Fruit fly (Drosophila melanogaster) whole organism, wandering third instar larva: ENCODE data around the gene Cyp4ae1.
A peak's percentile ranks its signal among the peaks of the same experiment; 100 is the strongest.

Experiments
- Abd-B ChIP-seq: fragments of >200 bp; optimal IDR thresholded peaks from 2 replicates; lab custom pipeline; 2017; ENCODE audit warnings: missing biosample characterization, missing genetic modification characterization
- CG32264 ChIP-seq: fragments of 200-800 bp; sonication (Bioruptor generic); optimal IDR thresholded peaks from 2 replicates; lab custom pipeline; 2016; ENCODE audit warnings: missing biosample characterization, missing genetic modification characterization
- CG9705 ChIP-seq: fragments of 200-800 bp; sonication (Bioruptor generic); optimal IDR thresholded peaks from 2 replicates; lab custom pipeline; 2018; ENCODE audit warnings: missing biosample characterization, mild to moderate bottlenecking, missing genetic modification characterization
- CrebA ChIP-seq: fragments of 200-800 bp; sonication (Bioruptor generic); optimal IDR thresholded peaks from 2 replicates; lab custom pipeline; 2016; ENCODE audit warnings: missing biosample characterization, mild to moderate bottlenecking, missing genetic modification characterization, borderline replicate concordance
- Dfd ChIP-seq: fragments of >200 bp; optimal IDR thresholded peaks from 2 replicates; lab custom pipeline; 2017; ENCODE audit warnings: missing biosample characterization, missing genetic modification characterization
- Dif ChIP-seq: fragments of 200-275, 200-300 bp; sonication (Bioruptor generic); optimal IDR thresholded peaks from 2 replicates; lab custom pipeline; 2018; ENCODE audit warnings: missing biosample characterization, missing genetic modification characterization; ENCODE audit not compliant: partially characterized antibody
- GATAd ChIP-seq: sonication (Bioruptor generic); optimal IDR thresholded peaks from 2 replicates; lab custom pipeline; 2016; ENCODE audit warnings: missing biosample characterization, missing genetic modification characterization
- HLH106 ChIP-seq: fragments of 200-800 bp; optimal IDR thresholded peaks from 3 replicates; lab custom pipeline; 2019; ENCODE audit warnings: missing biosample characterization, mild to moderate bottlenecking, missing genetic modification characterization, moderate library complexity
- Hnf4 ChIP-seq: fragments of 200-800 bp; sonication (Bioruptor generic); optimal IDR thresholded peaks from 2 replicates; lab custom pipeline; 2016; ENCODE audit warnings: missing biosample characterization, mild to moderate bottlenecking, missing genetic modification characterization
- Hr78 ChIP-seq: fragments of >200 bp; optimal IDR thresholded peaks from 2 replicates; lab custom pipeline; 2017; ENCODE audit warnings: missing biosample characterization, missing genetic modification characterization
- Hr83 ChIP-seq: fragments of 200-300 bp; sonication (Bioruptor generic); optimal IDR thresholded peaks from 2 replicates; lab custom pipeline; 2016; ENCODE audit warnings: missing biosample characterization, mild to moderate bottlenecking, missing genetic modification characterization, moderate library complexity; ENCODE audit not compliant: poor library complexity, severe bottlenecking
- Jra ChIP-seq: sonication (Bioruptor generic); optimal IDR thresholded peaks from 2 replicates; lab custom pipeline; 2016; ENCODE audit warnings: missing biosample characterization, missing genetic modification characterization
- Mio ChIP-seq: sonication (Bioruptor generic); optimal IDR thresholded peaks from 2 replicates; lab custom pipeline; 2016; ENCODE audit warnings: missing biosample characterization, missing genetic modification characterization
- Myc ChIP-seq: fragments of >200 bp; optimal IDR thresholded peaks from 2 replicates; lab custom pipeline; 2017
- N ChIP-seq: fragments of >200 bp; optimal IDR thresholded peaks from 2 replicates; lab custom pipeline; 2018; ENCODE audit warnings: missing biosample characterization, missing external identifiers, missing genetic modification characterization
- OdsH ChIP-seq: fragments of 200-800 bp; sonication (Bioruptor generic); optimal IDR thresholded peaks from 2 replicates; lab custom pipeline; 2016; ENCODE audit warnings: missing biosample characterization, mild to moderate bottlenecking, missing genetic modification characterization
- Rel ChIP-seq, 2 experiments: fragments of 200-800 bp; sonication (Bioruptor generic) in 1 of 2; optimal IDR thresholded peaks; 2 replicates in 1 of 2; 3 replicates in 1 of 2; lab custom pipeline; 2016 to 2019; ENCODE audit warnings: mild to moderate bottlenecking in 2 of 2, missing biosample characterization in 2 of 2, missing genetic modification characterization in 2 of 2, moderate library complexity in 1 of 2
- Sp1 ChIP-seq: fragments of 200-800 bp; sonication (Bioruptor generic); optimal IDR thresholded peaks from 3 replicates; lab custom pipeline; 2019; ENCODE audit warnings: missing biosample characterization, mild to moderate bottlenecking, missing genetic modification characterization, moderate library complexity
- Vsx2 ChIP-seq: fragments of 200-300, 225-300 bp; sonication (Bioruptor generic); optimal IDR thresholded peaks from 2 replicates; lab custom pipeline; 2018; ENCODE audit warnings: missing biosample characterization, missing genetic modification characterization; ENCODE audit not compliant: partially characterized antibody
- br ChIP-seq: fragments of 200-800 bp; sonication (Bioruptor generic); optimal IDR thresholded peaks from 2 replicates; lab custom pipeline; 2016; ENCODE audit warnings: missing biosample characterization, missing genetic modification characterization
- brk ChIP-seq: fragments of 200-800 bp; sonication (Bioruptor generic); optimal IDR thresholded peaks from 2 replicates; lab custom pipeline; 2016; ENCODE audit warnings: missing biosample characterization, mild to moderate bottlenecking, missing genetic modification characterization
- dl ChIP-seq, 2 experiments: fragments of 175-275, 200-275 bp in 1 of 2; fragments of 200-275 bp in 1 of 2; sonication (Bioruptor generic); optimal IDR thresholded peaks; lab custom pipeline; 2018; ENCODE audit warnings: mild to moderate bottlenecking in 2 of 2, missing biosample characterization in 2 of 2, missing genetic modification characterization in 2 of 2, moderate library complexity in 2 of 2; ENCODE audit not compliant: partially characterized antibody in 2 of 2, insufficient read depth in 1 of 2
- dmrt93B ChIP-seq: fragments of 200-800 bp; sonication (Bioruptor generic); optimal IDR thresholded peaks from 2 replicates; lab custom pipeline; 2018; ENCODE audit warnings: missing biosample characterization, mild to moderate bottlenecking, missing genetic modification characterization
- dsf ChIP-seq: sonication (Bioruptor generic); optimal IDR thresholded peaks from 2 replicates; lab custom pipeline; 2016; ENCODE audit warnings: missing biosample characterization, missing genetic modification characterization, borderline replicate concordance
- ey ChIP-seq: fragments of 200-800 bp; sonication (Bioruptor generic); optimal IDR thresholded peaks from 2 replicates; lab custom pipeline; 2016; ENCODE audit warnings: missing biosample characterization, missing genetic modification characterization
- foxo ChIP-seq, 2 experiments: fragments of 200-800 bp; sonication (Bioruptor generic); optimal IDR thresholded peaks; 2 replicates in 1 of 2; 3 replicates in 1 of 2; lab custom pipeline; 2016 to 2017; ENCODE audit warnings: missing biosample characterization in 2 of 2, missing genetic modification characterization in 2 of 2
- fru ChIP-seq: fragments of 200-800 bp; sonication (Bioruptor generic); optimal IDR thresholded peaks from 3 replicates; lab custom pipeline; 2016; ENCODE audit warnings: missing biosample characterization, mild to moderate bottlenecking, missing genetic modification characterization
- h ChIP-seq: fragments of 200-800 bp; sonication (Bioruptor generic); optimal IDR thresholded peaks from 3 replicates; lab custom pipeline; 2016; ENCODE audit warnings: missing biosample characterization, mild to moderate bottlenecking, missing genetic modification characterization
- jim ChIP-seq: fragments of 175-275, 200-325 bp; sonication (Bioruptor generic); optimal IDR thresholded peaks from 2 replicates; lab custom pipeline; 2016; ENCODE audit warnings: missing biosample characterization, mild to moderate bottlenecking, missing genetic modification characterization
- lola ChIP-seq: fragments of >200 bp; optimal IDR thresholded peaks from 2 replicates; lab custom pipeline; 2017; ENCODE audit warnings: missing biosample characterization, missing genetic modification characterization
- pan ChIP-seq: fragments of >200 bp; optimal IDR thresholded peaks from 2 replicates; lab custom pipeline; 2017
- psq ChIP-seq: fragments of 200-800 bp; sonication (Bioruptor generic); optimal IDR thresholded peaks from 3 replicates; lab custom pipeline; 2017; ENCODE audit warnings: missing biosample characterization, mild to moderate bottlenecking, missing genetic modification characterization, moderate library complexity
- rgr ChIP-seq: fragments of 200-800 bp; sonication (Bioruptor generic); optimal IDR thresholded peaks from 3 replicates; lab custom pipeline; 2016; ENCODE audit warnings: missing biosample characterization, mild to moderate bottlenecking, missing genetic modification characterization
- sage ChIP-seq: fragments of 200-800 bp; sonication (Bioruptor generic); optimal IDR thresholded peaks from 2 replicates; lab custom pipeline; 2016; ENCODE audit warnings: missing biosample characterization, mild to moderate bottlenecking, missing genetic modification characterization
- sv ChIP-seq: fragments of 200-800 bp; sonication (Bioruptor generic); optimal IDR thresholded peaks from 3 replicates; lab custom pipeline; 2016; ENCODE audit warnings: missing biosample characterization, missing genetic modification characterization
- tai ChIP-seq: sonication (Bioruptor generic); optimal IDR thresholded peaks from 2 replicates; lab custom pipeline; 2016; ENCODE audit warnings: missing biosample characterization, missing genetic modification characterization
- usp ChIP-seq: fragments of >200 bp; optimal IDR thresholded peaks from 2 replicates; lab custom pipeline; 2017; ENCODE audit warnings: missing biosample characterization, missing genetic modification characterization
- woc ChIP-seq: sonication (Bioruptor generic); optimal IDR thresholded peaks from 2 replicates; lab custom pipeline; 2016; ENCODE audit warnings: missing biosample characterization, mild to moderate bottlenecking, missing genetic modification characterization

The Cyp4ae1 gene

DNA sequence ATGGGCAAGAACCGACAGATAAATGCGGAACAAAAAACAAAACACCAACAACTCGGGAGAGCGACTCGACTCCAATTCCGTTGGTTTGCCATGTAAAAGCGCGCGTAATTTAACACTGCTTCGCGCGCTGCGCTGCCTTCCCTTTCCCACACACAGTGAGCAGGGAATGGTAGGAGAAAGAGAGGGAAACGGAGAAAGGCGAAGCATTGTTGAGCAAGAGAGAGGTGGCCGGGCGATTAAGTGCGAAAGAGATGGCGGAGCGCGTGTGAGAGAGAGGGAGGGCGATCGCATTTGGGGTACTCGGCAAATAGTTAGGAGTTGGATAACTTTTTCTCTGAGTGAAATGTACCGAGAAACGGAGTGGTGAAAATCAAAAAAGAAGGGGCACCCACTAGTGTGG is 22.9 kb upstream of the Cyp4ae1 start:
- TF ChIP-seq Dif: peak; percentile 12
- TF ChIP-seq fru: peak; percentile 30
- TF ChIP-seq psq: peak; percentile 5
- no peak for TF ChIP-seq jim (GFP tag; lab: Kevin White, UChicago)
- TF ChIP-seq Hr78 (GFP tag; lab: Kevin White, UChicago): no peak
- TF ChIP-seq OdsH (GFP tag; lab: Kevin White, UChicago): no peak
- TF ChIP-seq foxo (GFP tag; optimal IDR thresholded peaks at IDR 0.05; lab: Kevin White, UChicago): peak in 1 of 2 experiments; percentile 21
- peak; percentile 4 for TF ChIP-seq rgr (GFP tag; lab: Kevin White, UChicago)
- peak; percentile 24 for TF ChIP-seq N (GFP tag; lab: Kevin White, UChicago)
- peak; percentile 7 for TF ChIP-seq h

- TF ChIP-seq Dif: no peak
- TF ChIP-seq Hnf4 (GFP tag; lab: Kevin White, UChicago): no peak
- TF ChIP-seq N (GFP tag; lab: Kevin White, UChicago): peak; percentile 83
- no peak for TF ChIP-seq h
- TF ChIP-seq dl (GFP tag; optimal IDR thresholded peaks at IDR 0.05; lab: Kevin White, UChicago; ENCODE audit: insufficient read depth in 1 of 2, partially characterized antibody in 2 of 2): no peak
- TF ChIP-seq CrebA (GFP tag; lab: Kevin White, UChicago): no peak
- no peak for TF ChIP-seq sv
- no peak for TF ChIP-seq Myc (lab: Kevin White, UChicago)
- TF ChIP-seq GATAd: no peak
- no peak for TF ChIP-seq jim (GFP tag; lab: Kevin White, UChicago)
- TF ChIP-seq fru: no peak
- peak; percentile 74 for TF ChIP-seq Abd-B
- no peak for TF ChIP-seq Jra (GFP tag; lab: Kevin White, UChicago)
- peak; percentile 2 for TF ChIP-seq Sp1 (GFP tag; lab: Kevin White, UChicago)
- TF ChIP-seq Rel (GFP tag; optimal IDR thresholded peaks at IDR 0.05; lab: Kevin White, UChicago): no peak
- no peak for TF ChIP-seq Rel (tag; optimal IDR thresholded peaks at IDR 0.05; lab: Kevin White, UChicago)
- no peak for TF ChIP-seq Dfd (GFP tag; lab: Kevin White, UChicago)
- TF ChIP-seq Hr78 (GFP tag; lab: Kevin White, UChicago): peak; percentile 46
- no peak for TF ChIP-seq CG32264 (GFP tag; lab: Kevin White, UChicago)
- no peak for TF ChIP-seq dmrt93B (GFP tag; lab: Kevin White, UChicago)
- TF ChIP-seq OdsH (GFP tag; lab: Kevin White, UChicago): no peak
- TF ChIP-seq br (GFP tag; lab: Kevin White, UChicago): no peak
- no peak for TF ChIP-seq brk (GFP tag; lab: Kevin White, UChicago)
- no peak for TF ChIP-seq Mio
- TF ChIP-seq sage: no peak
- no peak for TF ChIP-seq psq
- TF ChIP-seq, all 38 proteins: peak for 4
Measured at dm6 chrX:2157929-2158610, 20.7 kb upstream of the Cyp4ae1 start.

dm6 chrX:2158668-2159163 is 20.1 kb upstream of the Cyp4ae1 start, which contains the start of gene wapl:
Gene wapl (minus strand): TSS chrX:2158983.
- TF ChIP-seq psq (peak; percentile 7), N (GFP tag; lab: Kevin White, UChicago) (no peak), ey (no peak), Abd-B (no peak), dsf (no peak), h (peak; percentile 27), Hnf4 (GFP tag; lab: Kevin White, UChicago) (no peak), pan (lab: Kevin White, UChicago) (no peak), br (GFP tag; lab: Kevin White, UChicago) (no peak), Dfd (GFP tag; lab: Kevin White, UChicago) (no peak), tai (GFP tag; lab: Kevin White, UChicago) (no peak), sage (no peak), Dif (no peak), Rel (GFP tag; optimal IDR thresholded peaks at IDR 0.05; lab: Kevin White, UChicago) (no peak), Rel (tag; optimal IDR thresholded peaks at IDR 0.05; lab: Kevin White, UChicago) (peak; percentile 6), Jra (GFP tag; lab: Kevin White, UChicago) (peak; percentile 75), woc (GFP tag; lab: Kevin White, UChicago) (no peak), Sp1 (GFP tag; lab: Kevin White, UChicago) (no peak), GATAd (no peak), Hr78 (GFP tag; lab: Kevin White, UChicago) (no peak), HLH106 (tag; lab: Kevin White, UChicago) (no peak), Myc (lab: Kevin White, UChicago) (no peak), CG32264 (GFP tag; lab: Kevin White, UChicago) (no peak), foxo (GFP tag; optimal IDR thresholded peaks at IDR 0.05; lab: Kevin White, UChicago) (peak in 1 of 2 experiments; percentile 39), OdsH (GFP tag; lab: Kevin White, UChicago) (no peak), CrebA (GFP tag; lab: Kevin White, UChicago) (no peak), dl (GFP tag; optimal IDR thresholded peaks at IDR 0.05; lab: Kevin White, UChicago; ENCODE audit: insufficient read depth in 1 of 2, partially characterized antibody in 2 of 2) (no peak), rgr (GFP tag; lab: Kevin White, UChicago) (peak; percentile 37), usp (no peak), dmrt93B (GFP tag; lab: Kevin White, UChicago) (no peak), lola (GFP tag; lab: Kevin White, UChicago) (no peak), Vsx2 (GFP tag; lab: Kevin White, UChicago) (no peak), brk (GFP tag; lab: Kevin White, UChicago) (no peak), Mio (no peak), sv (no peak), Hr83 (GFP tag; lab: Kevin White, UChicago) (peak; percentile 82), jim (GFP tag; lab: Kevin White, UChicago) (no peak), CG9705 (GFP tag; lab: Kevin White, UChicago) (no peak), fru (peak; percentile 25)
